Fruit fly (Drosophila melanogaster) whole organism, embryonic: ENCODE data around the gene CG33510.

Experiments
- Atf6 ChIP-seq: fragments of 200-800 bp; sonication (Bioruptor generic); IDR thresholded peaks from 2 replicates; pipeline ENCODE4 v1.3.6; 2022; ENCODE audit warnings: missing biosample characterization, missing genetic modification characterization
- Awh ChIP-seq: fragments of 200-800 bp; sonication (Bioruptor generic); IDR thresholded peaks from 2 replicates; pipeline ENCODE4, ENCODE4 v1.3.6; 2022; ENCODE audit warnings: missing biosample characterization, missing genetic modification characterization
- BtbVII ChIP-seq: fragments of 200-800 bp; sonication (Bioruptor generic); optimal IDR thresholded peaks from 3 replicates; lab custom pipeline; 2017; ENCODE audit warnings: missing biosample characterization, mild to moderate bottlenecking, missing genetic modification characterization
- CG10959 ChIP-seq: fragments of 200-800 bp; sonication (Bioruptor generic); IDR thresholded peaks from 2 replicates; pipeline ENCODE4 v1.3.6; 2022; ENCODE audit warnings: missing biosample characterization, missing genetic modification characterization
- CG11560 ChIP-seq: fragments of 200-800 bp; sonication (Bioruptor generic); IDR thresholded peaks from 3 replicates; pipeline ENCODE4 v1.3.6; 2022; ENCODE audit warnings: missing biosample characterization, missing genetic modification characterization
- CG12769 ChIP-seq: fragments of 200-800 bp; sonication (Bioruptor generic); optimal IDR thresholded peaks from 2 replicates; lab custom pipeline; 2019; ENCODE audit warnings: missing biosample characterization, mild to moderate bottlenecking, missing genetic modification characterization, moderate library complexity
- CG14860 ChIP-seq: fragments of 200-800 bp; sonication (Bioruptor generic); IDR thresholded peaks from 3 replicates; pipeline ENCODE4 v1.3.6; 2022; ENCODE audit warnings: missing biosample characterization, missing genetic modification characterization; ENCODE audit not compliant: partially characterized antibody
- CG16813 ChIP-seq: fragments of 200-800 bp; sonication (Bioruptor generic); IDR thresholded peaks from 3 replicates; pipeline ENCODE4 v1.3.6; 2022; ENCODE audit warnings: missing biosample characterization, missing genetic modification characterization; ENCODE audit not compliant: partially characterized antibody
- CG17328 ChIP-seq: fragments of 200-800 bp; sonication (Bioruptor generic); IDR thresholded peaks from 2 replicates; pipeline ENCODE4 v1.3.6; 2022; ENCODE audit warnings: missing biosample characterization, missing genetic modification characterization
- CG17612 ChIP-seq: fragments of 200-800 bp; sonication (Bioruptor generic); IDR thresholded peaks from 2 replicates; pipeline ENCODE4 v1.3.6; 2022; ENCODE audit warnings: missing biosample characterization, missing genetic modification characterization
- CG1832 ChIP-seq: fragments of 200-800 bp; sonication (Bioruptor generic); optimal IDR thresholded peaks from 2 replicates; lab custom pipeline; 2017; ENCODE audit warnings: missing biosample characterization, mild to moderate bottlenecking, missing genetic modification characterization, inconsistent platforms
- CG2116 ChIP-seq: fragments of 200-800 bp; sonication (Bioruptor generic); optimal IDR thresholded peaks from 3 replicates; lab custom pipeline; 2018; ENCODE audit warnings: missing biosample characterization, mild to moderate bottlenecking, missing genetic modification characterization
- CG2202 ChIP-seq: fragments of 200-800 bp; sonication (Bioruptor generic); optimal IDR thresholded peaks from 2 replicates; lab custom pipeline; 2018; ENCODE audit warnings: missing biosample characterization, mild to moderate bottlenecking, missing genetic modification characterization
- CG2889 ChIP-seq: fragments of 200-800 bp; sonication (Bioruptor generic); IDR thresholded peaks from 3 replicates; pipeline ENCODE4 v1.3.6; 2022; ENCODE audit warnings: missing biosample characterization, missing genetic modification characterization
- CG30403 ChIP-seq: fragments of 200-800 bp; sonication (Bioruptor generic); optimal IDR thresholded peaks from 3 replicates; lab custom pipeline; 2016; ENCODE audit warnings: missing biosample characterization, missing genetic modification characterization
- CG31365 ChIP-seq: fragments of 200-800 bp; sonication (Bioruptor generic); optimal IDR thresholded peaks from 2 replicates; lab custom pipeline; 2018; ENCODE audit warnings: missing biosample characterization, mild to moderate bottlenecking, missing genetic modification characterization
- CG32772 ChIP-seq: fragments of 200-800 bp; sonication (Bioruptor generic); IDR thresholded peaks from 2 replicates; pipeline ENCODE4 v1.3.6; 2022; ENCODE audit warnings: missing biosample characterization, missing genetic modification characterization
- CG7839 ChIP-seq: fragments of 200-800 bp; sonication (Bioruptor generic); optimal IDR thresholded peaks from 3 replicates; lab custom pipeline; 2018; ENCODE audit warnings: missing biosample characterization, mild to moderate bottlenecking, missing genetic modification characterization, moderate library complexity
- CG8944 ChIP-seq: fragments of 200-800 bp; sonication (Bioruptor generic); optimal IDR thresholded peaks from 3 replicates; lab custom pipeline; 2016; ENCODE audit warnings: missing biosample characterization, missing genetic modification characterization
- CG9437 ChIP-seq: fragments of 200-800 bp; sonication (Bioruptor generic); optimal IDR thresholded peaks from 2 replicates; lab custom pipeline; 2018; ENCODE audit warnings: missing biosample characterization, mild to moderate bottlenecking, missing genetic modification characterization
- CG9817 ChIP-seq: fragments of 200-800 bp; sonication (Bioruptor generic); optimal IDR thresholded peaks from 2 replicates; lab custom pipeline; 2018; ENCODE audit warnings: missing biosample characterization, mild to moderate bottlenecking, missing genetic modification characterization, moderate library complexity
- CG9932 ChIP-seq: fragments of 200-800 bp; sonication (Bioruptor generic); IDR thresholded peaks from 2 replicates; pipeline ENCODE4 v1.3.6; 2022; ENCODE audit warnings: missing biosample characterization, missing genetic modification characterization
- CrebB ChIP-seq: fragments of 200-800 bp; sonication (Bioruptor generic); optimal IDR thresholded peaks from 3 replicates; lab custom pipeline; 2018; ENCODE audit warnings: missing biosample characterization, mild to moderate bottlenecking, missing genetic modification characterization
- Dip2 ChIP-seq: fragments of 200-800 bp; sonication (Bioruptor generic); IDR thresholded peaks from 2 replicates; pipeline ENCODE4 v1.3.6; 2022; ENCODE audit warnings: missing biosample characterization, missing genetic modification characterization
- Dref ChIP-seq: fragments of 200-800 bp; sonication (Bioruptor generic); IDR thresholded peaks from 2 replicates; pipeline ENCODE4 v1.3.6; 2022; ENCODE audit warnings: missing biosample characterization, missing genetic modification characterization
- Gsc ChIP-seq: fragments of 200-800 bp; sonication (Bioruptor generic); IDR thresholded peaks from 2 replicates; pipeline ENCODE4 v1.3.6; 2022; ENCODE audit warnings: missing biosample characterization, missing genetic modification characterization
- HLH4C ChIP-seq: fragments of 200-800 bp; sonication (Bioruptor generic); IDR thresholded peaks from 3 replicates; pipeline ENCODE4 v1.3.6; 2022; ENCODE audit warnings: missing biosample characterization, missing genetic modification characterization; ENCODE audit not compliant: partially characterized antibody
- HmgD ChIP-seq: fragments of 200-800 bp; sonication (Bioruptor generic); optimal IDR thresholded peaks from 3 replicates; lab custom pipeline; 2016; ENCODE audit warnings: missing biosample characterization, missing genetic modification characterization
- MTF-1 ChIP-seq: fragments of 200-800 bp; sonication (Bioruptor generic); optimal IDR thresholded peaks from 2 replicates; lab custom pipeline; 2018; ENCODE audit warnings: missing biosample characterization, mild to moderate bottlenecking, missing genetic modification characterization, borderline replicate concordance
- Max ChIP-seq: fragments of 200-800 bp; sonication (Bioruptor generic); optimal IDR thresholded peaks from 2 replicates; lab custom pipeline; 2016; ENCODE audit warnings: missing biosample characterization, mild to moderate bottlenecking, missing genetic modification characterization
- Mrtf ChIP-seq: fragments of 200-800 bp; sonication (Bioruptor generic); IDR thresholded peaks from 3 replicates; pipeline ENCODE4 v1.3.6; 2022; ENCODE audit warnings: missing biosample characterization, missing genetic modification characterization
- NFAT ChIP-seq: fragments of 200-800 bp; sonication (Bioruptor generic); IDR thresholded peaks from 2 replicates; pipeline ENCODE4 v1.3.6; 2022; ENCODE audit warnings: missing biosample characterization, missing genetic modification characterization
- Nf-YC ChIP-seq: fragments of 200-800 bp; optimal IDR thresholded peaks from 3 replicates; lab custom pipeline; 2019; ENCODE audit warnings: missing biosample characterization, mild to moderate bottlenecking, missing genetic modification characterization, moderate library complexity
- Poxn ChIP-seq: fragments of 200-800 bp; sonication (Bioruptor generic); IDR thresholded peaks from 2 replicates; pipeline ENCODE4 v1.3.6; 2022; ENCODE audit warnings: missing biosample characterization, missing genetic modification characterization
- Ravus ChIP-seq: fragments of 200-800 bp; sonication (Bioruptor generic); IDR thresholded peaks from 2 replicates; pipeline ENCODE4 v1.3.6; 2022; ENCODE audit warnings: missing biosample characterization, missing genetic modification characterization
- Side ChIP-seq: fragments of 200-800 bp; sonication (Bioruptor generic); optimal IDR thresholded peaks from 2 replicates; lab custom pipeline; 2016; ENCODE audit warnings: missing biosample characterization, missing genetic modification characterization
- Spps ChIP-seq: fragments of 200-800 bp; sonication (Bioruptor generic); optimal IDR thresholded peaks from 2 replicates; lab custom pipeline; 2018; ENCODE audit warnings: missing biosample characterization, mild to moderate bottlenecking, missing genetic modification characterization
- Stat92E ChIP-seq, 3 experiments: fragments of >200 bp in 2 of 3; fragments of 200-800 bp in 1 of 3; sonication (Bioruptor generic) in 1 of 3; optimal IDR thresholded peaks; 2 replicates each; lab custom pipeline; 2017 to 2019; ENCODE audit warnings: missing biosample characterization in 3 of 3, missing genetic modification characterization in 3 of 3, mild to moderate bottlenecking in 1 of 3, moderate library complexity in 1 of 3
- Xbp1 ChIP-seq: fragments of 200-800 bp; sonication (Bioruptor generic); optimal IDR thresholded peaks from 3 replicates; lab custom pipeline; 2016; ENCODE audit warnings: missing biosample characterization, mild to moderate bottlenecking, missing genetic modification characterization
- YL-1 ChIP-seq: fragments of 200-800 bp; sonication (Bioruptor generic); optimal IDR thresholded peaks from 3 replicates; lab custom pipeline; 2017; ENCODE audit warnings: missing biosample characterization, mild to moderate bottlenecking, missing genetic modification characterization
- bcd ChIP-seq: fragments of 200-800 bp; sonication (Bioruptor generic); optimal IDR thresholded peaks from 2 replicates; lab custom pipeline; 2017; ENCODE audit warnings: missing biosample characterization, mild to moderate bottlenecking, missing genetic modification characterization
- en ChIP-seq: fragments of 200-800 bp; sonication (Bioruptor generic); optimal IDR thresholded peaks from 2 replicates; lab custom pipeline; 2016; ENCODE audit warnings: missing biosample characterization, missing genetic modification characterization
- eyg ChIP-seq: fragments of 200-800 bp; sonication (Bioruptor generic); optimal IDR thresholded peaks from 3 replicates; lab custom pipeline; 2016; ENCODE audit warnings: missing biosample characterization, missing genetic modification characterization
- fd96Cb ChIP-seq: fragments of 200-800 bp; sonication (Bioruptor generic); optimal IDR thresholded peaks from 2 replicates; lab custom pipeline; 2018; ENCODE audit warnings: missing biosample characterization, mild to moderate bottlenecking, missing genetic modification characterization, moderate library complexity
- gcm ChIP-seq: fragments of 200-800 bp; sonication (Bioruptor generic); optimal IDR thresholded peaks from 2 replicates; lab custom pipeline; 2019; ENCODE audit warnings: missing biosample characterization, mild to moderate bottlenecking, missing genetic modification characterization, moderate library complexity
- ham ChIP-seq: fragments of 200-800 bp; sonication (Bioruptor generic); IDR thresholded peaks from 2 replicates; pipeline ENCODE4 v1.3.6; 2022; ENCODE audit warnings: missing biosample characterization, missing genetic modification characterization
- hth ChIP-seq: fragments of >200 bp; optimal IDR thresholded peaks from 2 replicates; lab custom pipeline; 2017; ENCODE audit warnings: inconsistent platforms
- klu ChIP-seq: fragments of 200-800 bp; sonication (Bioruptor generic); IDR thresholded peaks from 2 replicates; pipeline ENCODE4 v1.3.6; 2022; ENCODE audit warnings: missing biosample characterization, missing genetic modification characterization
- shn ChIP-seq: fragments of 200-800 bp; sonication (Bioruptor generic); optimal IDR thresholded peaks from 3 replicates; lab custom pipeline; 2016; ENCODE audit warnings: missing biosample characterization, missing genetic modification characterization
- slp2 ChIP-seq: fragments of 200-800 bp; sonication (Bioruptor generic); optimal IDR thresholded peaks from 2 replicates; lab custom pipeline; 2016; ENCODE audit warnings: missing biosample characterization, missing genetic modification characterization
- ssp ChIP-seq: fragments of 200-800 bp; sonication (Bioruptor generic); IDR thresholded peaks from 2 replicates; pipeline ENCODE4 v1.3.6; 2022; ENCODE audit warnings: missing biosample characterization, missing genetic modification characterization
- toy ChIP-seq: fragments of 200-800 bp; sonication (Bioruptor generic); IDR thresholded peaks from 2 replicates; pipeline ENCODE4 v1.3.6; 2022; ENCODE audit warnings: missing biosample characterization, missing genetic modification characterization

CG33510 gene

DNA sequence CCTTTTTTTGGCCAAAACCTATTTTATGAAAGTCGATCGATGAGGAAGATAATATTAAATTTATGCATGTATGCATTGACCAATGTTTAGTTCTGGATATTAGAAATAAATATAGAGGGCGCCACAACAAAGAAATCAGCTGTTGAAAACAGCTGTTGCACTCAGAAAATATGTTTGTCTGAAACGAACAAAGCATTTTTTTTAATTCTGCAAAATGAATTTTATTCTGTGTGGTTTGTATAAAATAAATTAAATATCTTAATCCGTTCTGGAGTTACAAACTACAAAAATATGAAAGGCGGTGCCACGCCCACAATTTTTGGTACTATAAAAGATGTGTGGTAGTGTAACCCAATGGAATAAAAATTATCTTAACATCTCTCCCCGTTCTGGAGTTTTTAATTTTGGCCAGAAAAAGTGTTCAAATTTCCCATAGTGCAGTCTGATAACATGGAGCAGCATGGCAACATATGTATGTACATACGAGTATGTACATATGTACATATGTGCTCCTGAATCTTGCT is 24.7 kb upstream of the CG33510 start (continued):
- TF ChIP-seq Xbp1 (peak; percentile 70), Max (GFP tag; lab: Kevin White, UChicago) (peak; percentile 81), gcm (GFP tag; lab: Kevin White, UChicago) (peak; percentile 69), Awh (GFP tag; lab: Robert Waterston, UW) (peak; percentile 29; the same call in 1 of the 2 replicates), CG11560 (tag; lab: Robert Waterston, UW) (no peak), Dip2 (GFP tag; lab: Robert Waterston, UW) (no peak), CrebB (tag; lab: Kevin White, UChicago) (no peak), CG7839 (tag; lab: Kevin White, UChicago) (peak; percentile 72), CG9817 (tag; lab: Kevin White, UChicago) (peak; percentile 21), Atf6 (GFP tag; lab: Robert Waterston, UW) (0 out of 2 replicates have a peak, but pooled peaks have one; percentile 30), CG9437 (GFP tag; lab: Kevin White, UChicago) (no peak), CG1832 (GFP tag; lab: Kevin White, UChicago) (no peak), toy (no peak), NFAT (GFP tag; lab: Robert Waterston, UW) (no peak), Dref (GFP tag; lab: Robert Waterston, UW) (no peak), MTF-1 (peak; percentile 4), Spps (tag; lab: Kevin White, UChicago) (peak; percentile 37), CG32772 (GFP tag; lab: Robert Waterston, UW) (no peak), Stat92E (GFP tag; optimal IDR thresholded peaks at IDR 0.05; lab: Kevin White, UChicago) (no peak), CG17328 (GFP tag; lab: Robert Waterston, UW) (peak; percentile 43; the same call in 1 of the 2 replicates), Side (GFP tag; lab: Kevin White, UChicago) (peak; percentile 40), CG2889 (GFP tag; lab: Robert Waterston, UW) (no peak), Ravus (GFP tag; lab: Robert Waterston, UW) (no peak), CG12769 (tag; lab: Kevin White, UChicago) (no peak), ssp (GFP tag; lab: Robert Waterston, UW) (no peak), hth (lab: Kevin White, UChicago) (no peak), shn (GFP tag; lab: Kevin White, UChicago) (peak; percentile 65), klu (no peak), Mrtf (GFP tag; lab: Robert Waterston, UW) (no peak), Nf-YC (peak; percentile 43), HmgD (no peak), eyg (GFP tag; lab: Kevin White, UChicago) (peak; percentile 8), en (GFP tag; lab: Kevin White, UChicago) (peak; percentile 30), CG8944 (peak; percentile 22), BtbVII (GFP tag; lab: Kevin White, UChicago) (no peak), Gsc (GFP tag; lab: Robert Waterston, UW) (no peak), slp2 (GFP tag; lab: Kevin White, UChicago) (no peak), CG14860 (no peak), CG31365 (tag; lab: Kevin White, UChicago) (no peak), HLH4C (GFP tag; lab: Robert Waterston, UW) (no peak), CG2202 (tag; lab: Kevin White, UChicago) (peak; percentile 33), CG30403 (peak; percentile 66), YL-1 (GFP tag; lab: Kevin White, UChicago) (no peak), ham (no peak), CG2116 (GFP tag; lab: Kevin White, UChicago) (peak; percentile 28), CG9932 (GFP tag; lab: Robert Waterston, UW) (no peak), CG16813 (GFP tag; lab: Robert Waterston, UW) (no peak), Poxn (GFP tag; lab: Robert Waterston, UW) (no peak), fd96Cb (peak; percentile 38), CG10959 (peak; percentile 58), CG17612 (no peak), bcd (GFP tag; lab: Kevin White, UChicago) (peak; percentile 52)
